Fruit fly (Drosophila melanogaster): ENCODE measurements around the gene PVRAP.

The PVRAP gene

DNA sequence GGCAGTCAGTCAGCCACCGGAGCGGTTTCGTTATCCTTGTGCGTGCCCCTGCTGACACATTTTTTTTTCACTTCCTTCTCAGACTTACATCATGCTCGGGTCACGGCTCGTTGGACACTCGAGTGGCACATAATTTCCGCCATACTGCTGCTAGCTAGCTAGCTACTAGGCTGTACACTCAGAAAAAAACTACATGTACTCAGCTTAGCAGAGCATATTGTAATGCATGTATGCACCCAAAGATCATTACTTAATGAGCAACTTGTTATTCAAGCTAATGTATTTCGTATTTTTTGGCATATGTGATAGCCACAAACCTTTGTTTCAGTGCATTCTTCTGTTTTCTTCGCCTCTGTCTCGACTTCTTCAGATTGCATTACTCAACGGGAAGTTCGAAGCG is 32.6 kb upstream of the PVRAP start:
- peak; percentile 23; the same call in 1 of the 3 replicates for TF ChIP-seq CG4496 (GFP tag; IDR thresholded peaks at IDR 0.05)
- no peak for TF ChIP-seq Ets98B (GFP tag; IDR thresholded peaks at IDR 0.05)

DNA sequence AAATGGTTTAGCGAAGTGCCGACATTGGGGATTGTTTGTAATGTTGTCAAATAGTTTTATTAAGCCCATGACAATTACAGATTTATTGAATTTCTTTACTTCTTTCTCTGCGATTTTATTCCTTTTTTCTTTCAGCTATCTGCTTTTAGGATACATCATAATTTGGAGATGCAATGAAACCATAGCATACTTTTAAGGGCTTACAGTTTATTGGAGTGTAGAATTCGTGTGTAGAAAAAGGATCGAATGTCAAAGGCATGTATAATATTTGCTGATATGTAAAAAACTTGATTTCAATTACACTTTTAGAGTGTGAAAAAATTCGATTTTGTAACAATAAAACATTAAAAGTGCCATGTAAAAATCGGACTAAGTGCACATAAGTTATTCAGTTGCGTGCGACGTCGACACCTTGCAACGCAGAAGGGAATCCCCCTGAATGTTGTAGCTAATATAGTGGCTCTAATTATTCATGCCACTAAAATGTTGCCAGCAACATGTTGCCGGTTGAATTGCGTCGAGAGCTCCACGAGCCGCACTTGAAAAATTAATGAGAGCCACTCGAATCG is 30.1 kb upstream of the PVRAP start:
- TF ChIP-seq D1 (tag; optimal IDR thresholded peaks at IDR 0.05) (peak; percentile 8), CG12605 (GFP tag; IDR thresholded peaks at IDR 0.05) (no peak), CG8301 (tag; optimal IDR thresholded peaks at IDR 0.05) (no peak)

- TF ChIP-seq CG4496 (GFP tag; IDR thresholded peaks at IDR 0.05) (no peak), CG17806 (tag; optimal IDR thresholded peaks at IDR 0.05) (no peak), Ets98B (GFP tag; IDR thresholded peaks at IDR 0.05) (no peak), CG13204 (GFP tag; optimal IDR thresholded peaks at IDR 0.05) (no peak), CG34367 (tag; optimal IDR thresholded peaks at IDR 0.05) (no peak), Snoo (tag; optimal IDR thresholded peaks at IDR 0.05) (no peak), D1 (tag; optimal IDR thresholded peaks at IDR 0.05) (no peak), gl (tag; optimal IDR thresholded peaks at IDR 0.05) (no peak), CG14655 (GFP tag; optimal IDR thresholded peaks at IDR 0.05) (no peak), CG12605 (GFP tag; IDR thresholded peaks at IDR 0.05) (no peak), CG32121 (GFP tag; IDR thresholded peaks at IDR 0.05) (no peak), CG10348 (GFP tag; IDR thresholded peaks at IDR 0.05) (no peak), Pif1B (GFP tag; optimal IDR thresholded peaks at IDR 0.05) (no peak), EcR (GFP tag; optimal IDR thresholded peaks at IDR 0.05) (no peak), CG8301 (tag; optimal IDR thresholded peaks at IDR 0.05) (no peak), CG8159 (tag; optimal IDR thresholded peaks at IDR 0.05) (no peak)
Observed at dm6 chr3L:5968695-5969094, 28.3 kb upstream of the PVRAP start.

DNA sequence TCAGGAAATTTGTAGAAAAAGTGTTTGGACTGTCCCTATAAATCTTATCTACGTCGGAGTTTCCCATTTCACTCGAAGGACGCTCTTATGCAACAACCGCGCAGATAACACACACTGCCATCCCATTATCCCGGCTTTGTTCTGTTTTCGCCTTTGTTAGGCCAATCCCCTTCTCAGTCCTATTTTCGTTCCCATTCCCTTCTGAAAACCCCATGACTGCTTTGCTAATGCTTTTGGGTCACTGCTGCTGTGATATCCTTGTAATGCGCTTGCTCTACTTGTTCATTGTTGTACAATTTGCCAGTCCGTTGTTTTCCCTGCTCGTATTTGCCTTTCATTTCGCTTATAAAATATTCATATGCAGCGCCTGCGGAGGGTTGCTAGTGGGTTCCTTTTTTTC is 27.9 kb upstream of the PVRAP start:
- no peak for TF ChIP-seq CG12605 (GFP tag; IDR thresholded peaks at IDR 0.05)
- no peak for TF ChIP-seq Snoo (tag; optimal IDR thresholded peaks at IDR 0.05)
- no peak for TF ChIP-seq CG8159 (tag; optimal IDR thresholded peaks at IDR 0.05)
- no peak for TF ChIP-seq CG13204 (GFP tag; optimal IDR thresholded peaks at IDR 0.05)
- no peak for TF ChIP-seq gl (tag; optimal IDR thresholded peaks at IDR 0.05)

DNA sequence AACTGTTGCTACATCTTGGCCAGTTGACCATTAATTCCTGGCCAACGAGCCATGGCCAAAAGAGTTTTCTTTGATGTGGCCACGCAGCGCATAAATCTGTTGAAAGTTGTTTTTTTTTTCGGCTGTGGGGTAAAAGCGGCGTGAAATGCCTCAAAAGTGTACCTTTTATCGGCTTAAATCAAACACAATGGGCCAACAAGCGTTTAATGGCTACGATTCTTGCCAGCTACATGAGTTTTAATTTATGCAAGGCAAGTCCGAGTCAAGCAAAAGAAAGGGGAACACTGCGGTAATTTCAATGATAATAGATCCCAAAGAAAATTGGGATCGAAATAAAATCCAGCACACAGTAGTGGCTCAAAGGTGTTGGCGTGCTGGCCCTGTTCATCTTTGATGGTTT is 26.8 kb upstream of the PVRAP start:
- TF ChIP-seq CG10348 (GFP tag; IDR thresholded peaks at IDR 0.05) = no peak
- no peak for TF ChIP-seq CG8301 (tag; optimal IDR thresholded peaks at IDR 0.05)
- no peak for TF ChIP-seq rn (GFP tag; IDR thresholded peaks at IDR 0.05)
- no peak for TF ChIP-seq CG14655 (GFP tag; optimal IDR thresholded peaks at IDR 0.05)
- no peak for TF ChIP-seq Snoo (tag; optimal IDR thresholded peaks at IDR 0.05)
- TF ChIP-seq CG12605 (GFP tag; IDR thresholded peaks at IDR 0.05) = no peak
- no peak for TF ChIP-seq CG13204 (GFP tag; optimal IDR thresholded peaks at IDR 0.05)
- TF ChIP-seq CG4496 (GFP tag; IDR thresholded peaks at IDR 0.05) = no peak
- TF ChIP-seq fd96Ca (GFP tag; IDR thresholded peaks at IDR 0.05) = no peak
- TF ChIP-seq Pif1A (GFP tag; optimal IDR thresholded peaks at IDR 0.05) = no peak
- no peak for TF ChIP-seq CG34367 (tag; optimal IDR thresholded peaks at IDR 0.05)
- TF ChIP-seq CG15710 (tag; optimal IDR thresholded peaks at IDR 0.05) = no peak
- no peak for TF ChIP-seq D1 (tag; optimal IDR thresholded peaks at IDR 0.05)
- TF ChIP-seq CG17806 (tag; optimal IDR thresholded peaks at IDR 0.05) = no peak

DNA sequence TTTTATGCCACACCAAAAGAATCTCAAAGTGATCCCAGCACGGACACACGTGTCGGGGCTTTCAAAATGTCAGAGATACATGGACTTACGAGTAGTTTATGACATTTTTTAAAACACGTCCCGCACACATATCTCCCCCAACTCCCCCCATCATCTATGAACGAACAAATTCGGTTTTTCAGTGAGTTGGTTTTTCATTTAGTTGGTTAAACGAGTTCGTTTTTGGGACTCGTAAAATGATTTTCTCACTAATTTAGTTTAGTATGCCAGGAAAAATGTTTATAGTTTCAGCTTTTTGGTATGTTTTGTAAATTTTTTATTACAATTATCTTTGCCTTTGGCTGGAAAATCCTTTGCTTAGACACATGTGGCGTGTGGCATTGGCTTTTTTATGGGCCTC is 25.6 kb upstream of the PVRAP start:
- no peak for TF ChIP-seq CG4496 (GFP tag; IDR thresholded peaks at IDR 0.05)
- TF ChIP-seq Pif1A (GFP tag; optimal IDR thresholded peaks at IDR 0.05) = no peak
- no peak for TF ChIP-seq CG8301 (tag; optimal IDR thresholded peaks at IDR 0.05)
- no peak for TF ChIP-seq fd96Ca (GFP tag; IDR thresholded peaks at IDR 0.05)
- TF ChIP-seq D1 (tag; optimal IDR thresholded peaks at IDR 0.05) = no peak
- TF ChIP-seq CG9948 (tag; optimal IDR thresholded peaks at IDR 0.05) = no peak
- no peak for TF ChIP-seq gl (tag; optimal IDR thresholded peaks at IDR 0.05)
- no peak for TF ChIP-seq rn (GFP tag; IDR thresholded peaks at IDR 0.05)
- no peak for TF ChIP-seq CG34367 (tag; optimal IDR thresholded peaks at IDR 0.05)
- TF ChIP-seq Pif1B (GFP tag; optimal IDR thresholded peaks at IDR 0.05) = no peak
- no peak for TF ChIP-seq Ets98B (GFP tag; IDR thresholded peaks at IDR 0.05)
- no peak for TF ChIP-seq CG32121 (GFP tag; IDR thresholded peaks at IDR 0.05)
- no peak for TF ChIP-seq EcR (GFP tag; optimal IDR thresholded peaks at IDR 0.05)

- TF ChIP-seq D1 (tag; optimal IDR thresholded peaks at IDR 0.05) (no peak), Pif1B (GFP tag; optimal IDR thresholded peaks at IDR 0.05) (no peak), CG17806 (tag; optimal IDR thresholded peaks at IDR 0.05) (no peak), CG13204 (GFP tag; optimal IDR thresholded peaks at IDR 0.05) (no peak), CG8301 (tag; optimal IDR thresholded peaks at IDR 0.05) (no peak), CG34367 (tag; optimal IDR thresholded peaks at IDR 0.05) (no peak), Pif1A (GFP tag; optimal IDR thresholded peaks at IDR 0.05) (no peak), gl (tag; optimal IDR thresholded peaks at IDR 0.05) (no peak)
Observed at dm6 chr3L:5974575-5975421, 22.2 kb upstream of the PVRAP start.
